Fruit fly (Drosophila melanogaster): ENCODE measurements around the gene ppk27.

The ppk27 gene

dm6 chr3L:3788790-3789421 is 33.9 kb upstream of the ppk27 start:
- TF ChIP-seq ash1 (GFP tag; optimal IDR thresholded peaks at IDR 0.05) (no peak), exex (tag; optimal IDR thresholded peaks at IDR 0.05) (no peak), CG7372 (GFP tag; IDR thresholded peaks at IDR 0.05) (no peak; the same call in 1 of the 2 replicates), sna (GFP tag; IDR thresholded peaks at IDR 0.05; ENCODE audit: partially characterized antibody) (peak; percentile 42; the same call in 1 of the 2 replicates), ham (GFP tag; IDR thresholded peaks at IDR 0.05) (no peak), CG12391 (tag; optimal IDR thresholded peaks at IDR 0.05) (peak; percentile 46), CG31441 (GFP tag; IDR thresholded peaks at IDR 0.05) (peak; percentile 67), Nf-YA (GFP tag; IDR thresholded peaks at IDR 0.05) (no peak), Rx (GFP tag; IDR thresholded peaks at IDR 0.05) (peak; percentile 12; the same call in 1 of the 2 replicates), CG3407 (GFP tag; optimal IDR thresholded peaks at IDR 0.05) (peak; percentile 38), Med (GFP tag) (peak; percentile 87), CG16813 (GFP tag; IDR thresholded peaks at IDR 0.05; ENCODE audit: partially characterized antibody) (peak; percentile 52; the same call in 2 of the 3 replicates), CG7357 (GFP tag; IDR thresholded peaks at IDR 0.05) (no peak), CG18476 (GFP tag; optimal IDR thresholded peaks at IDR 0.05) (no peak), Lim3 (GFP tag; IDR thresholded peaks at IDR 0.05) (no peak), NK7.1 (GFP tag; optimal IDR thresholded peaks at IDR 0.05) (no peak), CG8359 (GFP tag; optimal IDR thresholded peaks at IDR 0.05; ENCODE audit: borderline replicate concordance) (no peak), abd-A (tag; optimal IDR thresholded peaks at IDR 0.05) (peak; percentile 4), Hr78 (GFP tag; optimal IDR thresholded peaks at IDR 0.05) (no peak), CG6254 (GFP tag; optimal IDR thresholded peaks at IDR 0.05) (peak; percentile 21), sens (GFP tag) (peak; percentile 28), Blimp-1 (GFP tag; optimal IDR thresholded peaks at IDR 0.05) (peak; percentile 51), D (optimal IDR thresholded peaks at IDR 0.05) (no peak), D (GFP tag; optimal IDR thresholded peaks at IDR 0.05) (peak; percentile 1), pb (GFP tag; optimal IDR thresholded peaks at IDR 0.05) (no peak), CG10267 (tag; optimal IDR thresholded peaks at IDR 0.05) (peak; percentile 52), otp (GFP tag; IDR thresholded peaks at IDR 0.05) (no peak), CG4328 (GFP tag; optimal IDR thresholded peaks at IDR 0.05) (no peak), CG32767 (GFP tag; IDR thresholded peaks at IDR 0.05) (no peak), Nf-YB (GFP tag; optimal IDR thresholded peaks at IDR 0.05) (peak; percentile 32), HHEX (GFP tag; optimal IDR thresholded peaks at IDR 0.05) (no peak), CG10431 (GFP tag; optimal IDR thresholded peaks at IDR 0.05) (no peak), Sox100B (GFP tag; optimal IDR thresholded peaks at IDR 0.05) (peak; percentile 48), Sry-δ (GFP tag; optimal IDR thresholded peaks at IDR 0.05) (no peak), nmo (GFP tag; optimal IDR thresholded peaks at IDR 0.05) (peak; percentile 20), HLH4C (GFP tag; IDR thresholded peaks at IDR 0.05; ENCODE audit: partially characterized antibody) (peak; percentile 40; the same call in 1 of the 3 replicates), hbn (GFP tag; IDR thresholded peaks at IDR 0.05; ENCODE audit: partially characterized antibody) (peak; percentile 22; the same call in 1 of the 2 replicates), Fer3 (tag; optimal IDR thresholded peaks at IDR 0.05) (peak; percentile 7), grn (GFP tag; optimal IDR thresholded peaks at IDR 0.05) (no peak), Dbx (GFP tag; IDR thresholded peaks at IDR 0.05) (no peak), tap (tag; optimal IDR thresholded peaks at IDR 0.05) (peak; percentile 27), caup (GFP tag; optimal IDR thresholded peaks at IDR 0.05; ENCODE audit: severe bottlenecking) (no peak), dati (GFP tag; IDR thresholded peaks at IDR 0.05) (no peak), CG13296 (GFP tag; optimal IDR thresholded peaks at IDR 0.05) (peak; percentile 45), CG1024 (GFP tag; IDR thresholded peaks at IDR 0.05) (no peak), Spps (tag; optimal IDR thresholded peaks at IDR 0.05) (no peak), CG9609 (GFP tag; optimal IDR thresholded peaks at IDR 0.05) (no peak), CG5245 (GFP tag; optimal IDR thresholded peaks at IDR 0.05) (no peak), Atf3 (GFP tag; optimal IDR thresholded peaks at IDR 0.05) (no peak)
